Fruit fly (Drosophila melanogaster): ENCODE measurements around the gene CG42544.

CG42544 gene

dm6 chr3R:7346445-7346844 is 42.1 kb downstream of the CG42544 start, which contains the start of gene nxf4 (continued):
- TF ChIP-seq CG17359 (tag; optimal IDR thresholded peaks at IDR 0.05) (peak; percentile 60), CG3163 (GFP tag; optimal IDR thresholded peaks at IDR 0.05) (peak; percentile 65), Optix (GFP tag; IDR thresholded peaks at IDR 0.05) (peak; percentile 76), tup (GFP tag; optimal IDR thresholded peaks at IDR 0.05) (no peak), Neu2 (GFP tag; optimal IDR thresholded peaks at IDR 0.05; ENCODE audit: borderline replicate concordance) (peak; percentile 23), CG32767 (GFP tag; IDR thresholded peaks at IDR 0.05) (no peak), Sry-β (GFP tag; optimal IDR thresholded peaks at IDR 0.05) (peak; percentile 0), Ada2b (GFP tag; IDR thresholded peaks at IDR 0.05) (peak; percentile 37; the same call in 1 of the 2 replicates), pita (GFP tag; optimal IDR thresholded peaks at IDR 0.05) (peak; percentile 46), ssp (GFP tag; IDR thresholded peaks at IDR 0.05) (peak; percentile 51; the same call in 1 of the 2 replicates), pho (GFP tag; optimal IDR thresholded peaks at IDR 0.05) (peak; percentile 72), CG13123 (GFP tag; optimal IDR thresholded peaks at IDR 0.05) (peak; percentile 35), CG7357 (GFP tag; IDR thresholded peaks at IDR 0.05) (no peak), Adf1 (GFP tag; IDR thresholded peaks at IDR 0.05) (no peak), CG4617 (GFP tag; optimal IDR thresholded peaks at IDR 0.05; ENCODE audit: borderline replicate concordance) (peak; percentile 18), CG30020 (tag; optimal IDR thresholded peaks at IDR 0.05) (no peak), MESR4 (GFP tag; optimal IDR thresholded peaks at IDR 0.05) (no peak), ase (GFP tag; IDR thresholded peaks at IDR 0.05) (peak; percentile 65; the same call in 2 of the 3 replicates), pros (GFP tag; optimal IDR thresholded peaks at IDR 0.05) (no peak), rib (GFP tag; IDR thresholded peaks at IDR 0.05) (no peak), slp2 (GFP tag; optimal IDR thresholded peaks at IDR 0.05) (peak; percentile 71), ems (GFP tag; optimal IDR thresholded peaks at IDR 0.05) (peak; percentile 61), CG3838 (GFP tag; optimal IDR thresholded peaks at IDR 0.05) (no peak), CG4360 (GFP tag; IDR thresholded peaks at IDR 0.05) (no peak), vvl (GFP tag; IDR thresholded peaks at IDR 0.05) (peak; percentile 66; the same call in 1 of the 2 replicates), CG11695 (GFP tag; IDR thresholded peaks at IDR 0.05) (no peak), Dp (GFP tag; optimal IDR thresholded peaks at IDR 0.05) (no peak), Taf1 (GFP tag; IDR thresholded peaks at IDR 0.05) (no peak), HmgZ (tag; optimal IDR thresholded peaks at IDR 0.05) (peak; percentile 71), CG8765 (GFP tag; IDR thresholded peaks at IDR 0.05) (peak; percentile 56; the same call in 1 of the 2 replicates), nerfin-1 (tag; optimal IDR thresholded peaks at IDR 0.05) (peak; percentile 53), ro (GFP tag; IDR thresholded peaks at IDR 0.05) (no peak), E2f1 (GFP tag; IDR thresholded peaks at IDR 0.05) (peak; percentile 12; the same call in 1 of the 2 replicates), CG33213 (GFP tag; optimal IDR thresholded peaks at IDR 0.05) (peak; percentile 92), cad (GFP tag; optimal IDR thresholded peaks at IDR 0.05) (no peak), hkb (optimal IDR thresholded peaks at IDR 0.05) (peak; percentile 70), hkb (GFP tag; IDR thresholded peaks at IDR 0.05) (no peak), Dref (GFP tag; IDR thresholded peaks at IDR 0.05) (0 out of 2 replicates have a peak, but pooled peaks have one; percentile 29), CG10147 (GFP tag; optimal IDR thresholded peaks at IDR 0.05) (peak; percentile 58), fd102C (GFP tag; optimal IDR thresholded peaks at IDR 0.05) (peak; percentile 71), CG8388 (GFP tag; optimal IDR thresholded peaks at IDR 0.05) (peak; percentile 39), CG2120 (GFP tag; optimal IDR thresholded peaks at IDR 0.05) (peak; percentile 74), pzg (GFP tag; optimal IDR thresholded peaks at IDR 0.05) (no peak), Kr (GFP tag; optimal IDR thresholded peaks at IDR 0.05) (no peak), CG6654 (GFP tag; optimal IDR thresholded peaks at IDR 0.05) (peak; percentile 41), dan (GFP tag; IDR thresholded peaks at IDR 0.05) (no peak), CG11247 (GFP tag; IDR thresholded peaks at IDR 0.05) (peak; percentile 85), crol (GFP tag; IDR thresholded peaks at IDR 0.05) (no peak), Dfd (GFP tag; optimal IDR thresholded peaks at IDR 0.05) (no peak), Bgb (GFP tag; IDR thresholded peaks at IDR 0.05; ENCODE audit: partially characterized antibody) (peak; percentile 75), nerfin-2 (GFP tag; IDR thresholded peaks at IDR 0.05; ENCODE audit: partially characterized antibody) (no peak), pnt (GFP tag; optimal IDR thresholded peaks at IDR 0.05) (peak; percentile 76)
